Worm (Caenorhabditis elegans) whole organism, L1 larva: ENCODE measurements around the gene Y71H2AM.3.

Source experiments
- C34B4.2 ChIP-seq: sonication (generic microtip); optimal IDR thresholded peaks from 2 replicates; lab custom pipeline; 2017; ENCODE audit warnings: mild to moderate bottlenecking, missing genetic modification characterization, missing compliant biosample characterization
- aly-2 ChIP-seq: fragments of 150-350 bp; optimal IDR thresholded peaks from 2 replicates; lab custom pipeline; 2014; ENCODE audit warnings: missing biosample characterization, missing genetic modification characterization
- ama-1 ChIP-seq: fragments of 150-350 bp; optimal IDR thresholded peaks from 2 replicates; lab custom pipeline; 2014
- blmp-1 ChIP-seq: fragments of 150-350 bp; optimal IDR thresholded peaks from 2 replicates; lab custom pipeline; 2014; ENCODE audit warnings: missing biosample characterization, missing genetic modification characterization
- ceh-88 ChIP-seq: fragments of 200-800 bp; sonication (Bioruptor generic); IDR thresholded peaks from 2 replicates; pipeline ENCODE4 v1.3.6; 2022; ENCODE audit warnings: missing genetic modification characterization, missing compliant biosample characterization
- dsc-1 ChIP-seq: sonication (generic microtip); optimal IDR thresholded peaks from 2 replicates; lab custom pipeline; 2016; ENCODE audit warnings: mild to moderate bottlenecking, missing genetic modification characterization, missing compliant biosample characterization
- efl-3 ChIP-seq: fragments of 200-800 bp; sonication (Bioruptor generic); optimal IDR thresholded peaks from 2 replicates; lab custom pipeline; 2018; ENCODE audit warnings: mild to moderate bottlenecking, missing genetic modification characterization, missing compliant biosample characterization
- egl-13 ChIP-seq: sonication (generic microtip); optimal IDR thresholded peaks from 2 replicates; lab custom pipeline; 2016; ENCODE audit warnings: missing genotype, missing genetic modification reagents, missing genetic modification characterization, missing compliant biosample characterization
- elt-2 ChIP-seq: sonication (generic microtip); optimal IDR thresholded peaks from 2 replicates; lab custom pipeline; 2016; ENCODE audit warnings: missing genetic modification characterization, mild to moderate bottlenecking, inconsistent platforms, missing compliant biosample characterization, missing genetic modification reagents
- elt-3 ChIP-seq, 6 experiments: fragments of 150-350 bp in 1 of 6; sonication (generic microtip); optimal IDR thresholded peaks; 2 replicates each; lab custom pipeline; 2017 to 2018; ENCODE audit warnings: missing biosample characterization in 6 of 6, missing genetic modification characterization in 6 of 6, inconsistent platforms in 1 of 6
- ets-5 ChIP-seq: fragments of 200-800 bp; sonication (Bioruptor generic); IDR thresholded peaks from 2 replicates; pipeline ENCODE4 v1.3.6; 2022; ENCODE audit warnings: missing genetic modification characterization, missing compliant biosample characterization
- fkh-8 ChIP-seq: sonication (generic microtip); optimal IDR thresholded peaks from 2 replicates; lab custom pipeline; 2016; ENCODE audit warnings: mild to moderate bottlenecking, missing genetic modification characterization, missing compliant biosample characterization
- grh-1 ChIP-seq: fragments of 200-800 bp; sonication (Bioruptor generic); IDR thresholded peaks from 2 replicates; pipeline ENCODE4 v1.3.6; 2022; ENCODE audit warnings: missing genetic modification reagents, missing genetic modification characterization, missing compliant biosample characterization
- hlh-4 ChIP-seq: sonication (generic microtip); optimal IDR thresholded peaks from 2 replicates; lab custom pipeline; 2016; ENCODE audit warnings: mild to moderate bottlenecking, missing genetic modification characterization, missing compliant biosample characterization
- jun-1 ChIP-seq: fragments of 150-350 bp; optimal IDR thresholded peaks from 2 replicates; lab custom pipeline; 2014; ENCODE audit warnings: missing biosample characterization, missing genetic modification reagents, missing genetic modification characterization
- lin-13 ChIP-seq: fragments of 150-350 bp; optimal IDR thresholded peaks from 2 replicates; lab custom pipeline; 2014; ENCODE audit warnings: missing biosample characterization, missing genetic modification reagents, missing genetic modification characterization
- lsy-2 ChIP-seq, 2 experiments: fragments of 150-350 bp; optimal IDR thresholded peaks; 2 replicates each; lab custom pipeline; 2014; ENCODE audit warnings: missing biosample characterization in 2 of 2, missing genetic modification characterization in 2 of 2
- mab-9 ChIP-seq: fragments of 200-800 bp; sonication (Bioruptor generic); IDR thresholded peaks from 2 replicates; pipeline ENCODE4 v1.3.6; 2022; ENCODE audit warnings: missing genetic modification reagents, missing genetic modification characterization, missing compliant biosample characterization
- nhr-11 ChIP-seq: fragments of 150-350 bp; optimal IDR thresholded peaks from 2 replicates; lab custom pipeline; 2014; ENCODE audit warnings: missing biosample characterization, missing genetic modification characterization
- nhr-19 ChIP-seq: fragments of 200-800 bp; sonication (Bioruptor generic); conservative IDR thresholded peaks from 2 replicates; pipeline ENCODE4 v1.3.6; 2022; ENCODE audit warnings: missing genetic modification characterization, missing compliant biosample characterization
- nhr-28 ChIP-seq: fragments of 150-350 bp; optimal IDR thresholded peaks from 2 replicates; lab custom pipeline; 2014; ENCODE audit warnings: missing biosample characterization, missing genetic modification characterization
- nhr-71 ChIP-seq: sonication (generic microtip); optimal IDR thresholded peaks from 2 replicates; lab custom pipeline; 2016; ENCODE audit warnings: mild to moderate bottlenecking, missing genetic modification characterization, moderate library complexity, missing compliant biosample characterization
- nhr-84 ChIP-seq: sonication (generic microtip); optimal IDR thresholded peaks from 2 replicates; lab custom pipeline; 2017; ENCODE audit warnings: missing biosample characterization, missing genetic modification characterization
- pag-3 ChIP-seq: sonication (generic microtip); optimal IDR thresholded peaks from 2 replicates; lab custom pipeline; 2017; ENCODE audit warnings: missing genetic modification characterization, mild to moderate bottlenecking, missing compliant biosample characterization, antibody characterized with exemption, borderline replicate concordance; ENCODE audit not compliant: insufficient read depth
- pax-3 ChIP-seq: fragments of 200-800 bp; sonication (Bioruptor generic); optimal IDR thresholded peaks from 2 replicates; lab custom pipeline; 2018; ENCODE audit warnings: mild to moderate bottlenecking, missing genetic modification characterization, moderate library complexity, missing compliant biosample characterization
- rnt-1 ChIP-seq: sonication (generic microtip); optimal IDR thresholded peaks from 2 replicates; lab custom pipeline; 2016; ENCODE audit warnings: mild to moderate bottlenecking, missing genetic modification characterization, moderate library complexity, missing compliant biosample characterization
- sox-4 ChIP-seq: sonication (generic microtip); optimal IDR thresholded peaks from 2 replicates; lab custom pipeline; 2016; ENCODE audit warnings: missing genetic modification characterization, missing compliant biosample characterization
- sptf-1 ChIP-seq: fragments of 150-350 bp; optimal IDR thresholded peaks from 2 replicates; lab custom pipeline; 2014; ENCODE audit warnings: missing biosample characterization, missing genetic modification characterization
- zip-4 ChIP-seq: fragments of 200-800 bp; sonication (Bioruptor generic); optimal IDR thresholded peaks from 2 replicates; lab custom pipeline; 2018; ENCODE audit warnings: mild to moderate bottlenecking, missing genetic modification characterization, moderate library complexity, missing compliant biosample characterization
- ztf-4 ChIP-seq: fragments of 150-350 bp; optimal IDR thresholded peaks from 2 replicates; lab custom pipeline; 2014; ENCODE audit warnings: missing biosample characterization, missing genetic modification characterization

The Y71H2AM.3 gene

DNA sequence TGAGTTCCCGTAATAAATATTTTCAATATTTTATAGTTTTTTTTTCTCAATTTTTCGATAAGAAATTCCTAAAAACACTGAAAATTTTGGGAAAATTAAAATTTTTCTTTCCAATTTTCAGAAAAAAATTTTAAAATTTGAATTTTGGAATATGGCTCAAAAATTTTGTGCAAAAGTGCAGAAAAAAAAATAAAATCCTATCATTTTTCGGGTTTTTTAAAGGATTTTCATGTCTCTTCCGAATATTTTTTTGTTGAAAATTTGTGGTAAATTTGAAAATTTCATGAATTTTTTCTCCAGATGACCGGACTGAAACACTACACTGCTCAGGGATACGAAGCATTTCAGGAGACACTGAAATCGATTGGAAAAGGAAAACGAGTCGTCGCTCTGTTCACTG is 29.1 kb downstream of the Y71H2AM.3 start, which contains the start of gene txdc-17:
Gene txdc-17 (plus strand): TSS at position 301 of the 400 bp plus-strand sequence.
- TF ChIP-seq lin-13 (GFP tag; lab: Kevin White, UChicago) (no peak), zip-4 (GFP tag; lab: Kevin White, UChicago) (no peak), pax-3 (no peak), jun-1 (no peak), ets-5 (GFP tag; lab: Robert Waterston, UW) (no peak), elt-3 (tag; optimal IDR thresholded peaks at IDR 0.05; lab: Kevin White, UChicago) (no peak), blmp-1 (tag; lab: Kevin White, UChicago) (no peak), lsy-2 (tag; optimal IDR thresholded peaks at IDR 0.05; lab: Kevin White, UChicago) (no peak), aly-2 (no peak), nhr-19 (GFP tag; lab: Robert Waterston, UW) (no peak), elt-2 (no peak)

DNA sequence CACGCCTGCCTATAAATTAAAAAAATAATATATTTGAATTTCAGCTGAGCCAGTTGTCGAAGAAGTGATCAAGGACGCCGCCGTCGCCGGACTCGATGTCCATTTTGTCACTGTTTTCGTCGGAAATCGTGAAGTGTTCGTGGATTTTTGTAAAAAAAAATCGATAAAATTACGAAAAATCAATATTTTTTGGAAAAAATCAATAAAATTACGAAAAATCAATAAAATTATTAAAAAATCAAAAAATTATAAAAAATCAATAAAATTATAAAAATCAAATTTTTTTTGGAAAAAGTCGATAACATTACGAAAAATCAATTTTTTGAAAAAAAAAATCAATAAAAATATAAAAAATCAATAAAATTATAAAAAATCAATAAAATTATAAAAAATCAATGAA is 29.8 kb downstream of the Y71H2AM.3 start:
- TF ChIP-seq efl-3 (GFP tag; lab: Kevin White, UChicago) (no peak), fkh-8 (no peak), blmp-1 (tag; lab: Kevin White, UChicago) (no peak), mab-9 (GFP tag; lab: Robert Waterston, UW) (no peak), sptf-1 (tag; lab: Kevin White, UChicago) (no peak), C34B4.2 (no peak)

DNA sequence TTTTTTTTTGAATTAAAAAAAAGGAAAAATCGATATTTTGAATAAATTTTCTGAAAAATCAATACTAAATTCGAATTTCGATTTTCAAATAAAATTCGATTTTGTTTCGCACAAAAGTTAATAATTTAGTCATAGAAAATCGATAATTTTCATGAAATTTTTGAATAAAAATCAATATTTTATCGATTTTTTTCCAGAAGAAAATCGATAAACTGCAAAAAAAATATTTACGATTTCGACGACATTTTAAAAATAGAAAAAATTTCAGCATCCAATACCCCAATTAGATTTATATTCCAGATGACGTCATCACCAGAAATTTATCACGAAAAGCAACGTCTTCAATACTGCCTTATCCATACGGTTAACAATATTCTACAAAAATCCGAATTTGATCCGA is 31.1 kb downstream of the Y71H2AM.3 start, which contains the start of gene josd-1:
Gene josd-1 (plus strand): TSS at position 301 of the 400 bp plus-strand sequence.
- no peak for TF ChIP-seq nhr-28 (tag; lab: Kevin White, UChicago)
- no peak for TF ChIP-seq nhr-84 (tag; lab: Kevin White, UChicago)
- TF ChIP-seq hlh-4, result no peak
- TF ChIP-seq dsc-1 (tag; lab: Kevin White, UChicago), result no peak
- TF ChIP-seq nhr-11 (tag; lab: Kevin White, UChicago), result no peak
- TF ChIP-seq blmp-1 (tag; lab: Kevin White, UChicago), result no peak
- TF ChIP-seq grh-1 (GFP tag; lab: Robert Waterston, UW), result no peak
- no peak for TF ChIP-seq sox-4 (tag; lab: Kevin White, UChicago)
- no peak for TF ChIP-seq ama-1
- no peak for TF ChIP-seq ceh-88 (GFP tag; lab: Robert Waterston, UW)
- TF ChIP-seq pag-3 (tag; lab: Kevin White, UChicago), result no peak
- TF ChIP-seq, all 84 proteins: peak for 0

DNA sequence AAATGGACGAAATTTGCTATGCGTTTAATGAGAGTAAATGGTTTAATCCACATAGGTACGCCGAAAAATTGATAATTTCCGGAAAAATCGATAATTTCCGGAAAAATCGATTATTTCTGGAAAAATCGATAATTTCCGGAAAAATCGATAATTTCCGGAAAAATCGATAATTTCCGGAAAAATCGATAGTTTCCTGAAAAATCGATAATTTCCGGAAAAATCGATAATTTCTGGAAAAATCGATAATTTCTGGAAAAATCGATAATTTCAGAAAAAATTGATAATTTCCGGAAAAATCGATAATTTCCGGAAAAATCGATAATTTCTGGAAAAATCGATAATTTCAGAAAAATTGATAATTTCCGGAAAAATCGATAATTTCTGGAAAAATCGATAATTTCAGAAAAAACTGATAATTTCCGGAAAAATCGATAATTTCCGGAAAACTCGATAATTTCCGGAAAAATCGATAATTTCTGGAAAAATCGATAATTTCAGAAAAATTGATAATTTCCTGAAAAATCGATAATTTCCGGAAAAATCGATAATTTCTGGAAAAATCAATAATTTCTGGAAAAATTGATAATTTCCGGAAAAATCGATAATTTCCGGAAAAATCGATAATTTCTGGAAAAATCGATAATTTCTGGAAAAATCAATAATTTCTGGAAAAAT is 31.6 kb downstream of the Y71H2AM.3 start:
- TF ChIP-seq grh-1 (GFP tag; lab: Robert Waterston, UW), result 0 out of 2 replicates have a peak, but pooled peaks have one; percentile 14

DNA sequence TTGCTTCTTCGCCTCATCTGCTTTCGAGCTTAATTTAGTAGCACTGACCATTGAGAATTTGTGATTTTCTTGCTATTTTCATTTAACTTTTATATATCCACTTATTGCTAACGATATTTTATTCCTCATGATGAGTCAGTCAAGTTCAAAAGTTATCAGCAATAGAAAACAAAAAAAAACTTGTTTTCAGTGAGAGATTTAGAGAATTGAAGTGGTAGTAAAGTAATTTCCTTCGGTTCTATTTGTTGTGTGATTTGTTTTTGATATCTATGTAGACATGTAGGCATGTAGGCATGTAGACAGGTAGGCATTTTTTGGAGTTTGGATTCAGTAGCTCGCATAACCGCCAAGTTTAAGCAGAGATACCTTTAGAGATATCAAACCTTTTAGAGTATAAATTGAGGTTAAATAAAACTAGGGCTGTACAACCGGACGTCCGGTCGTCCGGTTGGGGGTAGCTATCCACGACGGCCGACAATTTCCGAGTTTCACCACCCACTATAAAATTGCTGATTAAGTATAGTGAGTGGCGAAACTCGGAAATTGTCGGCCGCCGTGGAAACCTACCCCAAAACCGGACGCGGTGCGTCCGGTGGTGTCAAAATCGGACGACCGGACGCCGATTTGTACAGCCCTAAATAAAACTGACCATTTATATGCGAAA is 35.8 kb downstream of the Y71H2AM.3 start, which contains the start of gene Y71H2AR.2:
Gene Y71H2AR.2 (minus strand): TSS at position 51 of the 664 bp plus-strand sequence.
- TF ChIP-seq rnt-1 (tag; lab: Kevin White, UChicago), result no peak
- TF ChIP-seq ztf-4 (tag; lab: Kevin White, UChicago), result no peak
- TF ChIP-seq nhr-71 (tag; lab: Kevin White, UChicago), result no peak
- no peak for TF ChIP-seq egl-13 (tag; lab: Kevin White, UChicago)
